Fruit fly (Drosophila melanogaster) whole organism, embryonic: ENCODE measurements around the gene CG10752.

Source experiments
- Ada2b ChIP-seq: fragments of 200-800 bp; sonication (Bioruptor generic); IDR thresholded peaks from 2 replicates; pipeline ENCODE4 v1.3.6; 2022; ENCODE audit warnings: missing biosample characterization, missing genetic modification characterization
- Antp ChIP-seq: fragments of 200-800 bp; sonication (Bioruptor generic); optimal IDR thresholded peaks from 3 replicates; lab custom pipeline; 2016; ENCODE audit warnings: missing biosample characterization, missing genetic modification characterization
- BEAF-32 ChIP-seq: fragments of 200-800 bp; sonication (Bioruptor generic); optimal IDR thresholded peaks from 3 replicates; lab custom pipeline; 2017; ENCODE audit warnings: missing biosample characterization, missing genetic modification characterization, mild to moderate bottlenecking, moderate library complexity, missing genetic modification reagents
- Blimp-1 ChIP-seq: fragments of 200-800 bp; sonication (Bioruptor generic); optimal IDR thresholded peaks from 3 replicates; lab custom pipeline; 2018; ENCODE audit warnings: missing biosample characterization, missing genetic modification characterization, mild to moderate bottlenecking, moderate library complexity, missing genetic modification reagents
- CG10543 ChIP-seq: fragments of 200-800 bp; sonication (Bioruptor generic); optimal IDR thresholded peaks from 3 replicates; lab custom pipeline; 2017; ENCODE audit warnings: missing biosample characterization, mild to moderate bottlenecking, missing genetic modification characterization, moderate library complexity
- CG12219 ChIP-seq: fragments of 200-800 bp; sonication (Bioruptor generic); optimal IDR thresholded peaks from 3 replicates; lab custom pipeline; 2018; ENCODE audit warnings: missing biosample characterization, mild to moderate bottlenecking, missing genetic modification characterization
- CG13123 ChIP-seq: fragments of 200-800 bp; sonication (Bioruptor generic); optimal IDR thresholded peaks from 2 replicates; lab custom pipeline; 2016; ENCODE audit warnings: missing biosample characterization, missing genetic modification characterization
- CG17568 ChIP-seq: fragments of 200-800 bp; sonication (Bioruptor generic); optimal IDR thresholded peaks from 2 replicates; lab custom pipeline; 2018; ENCODE audit warnings: missing biosample characterization, mild to moderate bottlenecking, missing genetic modification characterization, moderate library complexity
- CG31388 ChIP-seq: fragments of 200-800 bp; sonication (Bioruptor generic); optimal IDR thresholded peaks from 2 replicates; lab custom pipeline; 2016; ENCODE audit warnings: missing biosample characterization, missing genetic modification characterization
- CG32772 ChIP-seq: fragments of 200-800 bp; sonication (Bioruptor generic); IDR thresholded peaks from 2 replicates; pipeline ENCODE4 v1.3.6; 2022; ENCODE audit warnings: missing biosample characterization, missing genetic modification characterization
- CG34376 ChIP-seq: fragments of 200-800 bp; sonication (Bioruptor generic); optimal IDR thresholded peaks from 2 replicates; lab custom pipeline; 2018; ENCODE audit warnings: missing biosample characterization, mild to moderate bottlenecking, missing genetic modification characterization
- CG3726 ChIP-seq: fragments of 200-800 bp; sonication (Bioruptor generic); IDR thresholded peaks from 3 replicates; pipeline ENCODE4, ENCODE4 v1.3.6; 2022; ENCODE audit warnings: missing biosample characterization, missing genetic modification characterization
- CG3995 ChIP-seq: fragments of 200-800 bp; sonication (Bioruptor generic); optimal IDR thresholded peaks from 3 replicates; lab custom pipeline; 2016; ENCODE audit warnings: missing biosample characterization, missing genetic modification characterization
- CG4424 ChIP-seq: fragments of 200-800 bp; sonication (Bioruptor generic); optimal IDR thresholded peaks from 3 replicates; lab custom pipeline; 2016; ENCODE audit warnings: missing biosample characterization, missing genetic modification characterization
- CG4617 ChIP-seq: fragments of 200-800 bp; sonication (Bioruptor generic); optimal IDR thresholded peaks from 3 replicates; lab custom pipeline; 2016; ENCODE audit warnings: missing biosample characterization, missing genetic modification characterization, borderline replicate concordance
- CG6813 ChIP-seq: fragments of 200-800 bp; sonication (Bioruptor generic); optimal IDR thresholded peaks from 2 replicates; lab custom pipeline; 2017; ENCODE audit warnings: missing biosample characterization, missing genetic modification characterization, mild to moderate bottlenecking, moderate library complexity, missing genetic modification reagents
- CG7786 ChIP-seq: fragments of 200-800 bp; sonication (Bioruptor generic); optimal IDR thresholded peaks from 2 replicates; lab custom pipeline; 2016; ENCODE audit warnings: missing biosample characterization, missing genetic modification characterization
- CG8281 ChIP-seq: fragments of 200-800 bp; sonication (Bioruptor generic); optimal IDR thresholded peaks from 2 replicates; lab custom pipeline; 2018; ENCODE audit warnings: missing biosample characterization, mild to moderate bottlenecking, missing genetic modification characterization, moderate library complexity
- CG8359 ChIP-seq: fragments of 200-800 bp; sonication (Bioruptor generic); optimal IDR thresholded peaks from 2 replicates; lab custom pipeline; 2017; ENCODE audit warnings: missing biosample characterization, mild to moderate bottlenecking, missing genetic modification characterization, borderline replicate concordance
- CTCF ChIP-seq: fragments of 200-800 bp; sonication (Bioruptor generic); optimal IDR thresholded peaks from 2 replicates; lab custom pipeline; 2017; ENCODE audit warnings: missing biosample characterization, mild to moderate bottlenecking, missing genetic modification characterization, moderate library complexity
- D19A ChIP-seq: fragments of 200-800 bp; optimal IDR thresholded peaks from 3 replicates; lab custom pipeline; 2019; ENCODE audit warnings: missing biosample characterization, mild to moderate bottlenecking, missing genetic modification characterization, moderate library complexity
- Dfd ChIP-seq, 2 experiments: fragments of >200 bp; optimal IDR thresholded peaks; 2 replicates each; lab custom pipeline; 2017; ENCODE audit warnings: missing biosample characterization in 2 of 2, missing genetic modification characterization in 2 of 2
- Dp ChIP-seq: fragments of 200-800 bp; sonication (Bioruptor generic); optimal IDR thresholded peaks from 2 replicates; lab custom pipeline; 2018; ENCODE audit warnings: missing biosample characterization, mild to moderate bottlenecking, missing genetic modification characterization, moderate library complexity
- Gsc ChIP-seq: fragments of 200-800 bp; sonication (Bioruptor generic); IDR thresholded peaks from 2 replicates; pipeline ENCODE4 v1.3.6; 2022; ENCODE audit warnings: missing biosample characterization, missing genetic modification characterization
- HLH54F ChIP-seq: fragments of 200-800 bp; sonication (Bioruptor generic); optimal IDR thresholded peaks from 3 replicates; lab custom pipeline; 2016; ENCODE audit warnings: missing biosample characterization, missing genetic modification characterization
- Hmr ChIP-seq: fragments of 200-800 bp; sonication (Bioruptor generic); optimal IDR thresholded peaks from 3 replicates; lab custom pipeline; 2017; ENCODE audit warnings: mild to moderate bottlenecking, missing biosample characterization, missing genetic modification reagents, missing genetic modification characterization
- MTF-1 ChIP-seq: fragments of 200-800 bp; sonication (Bioruptor generic); optimal IDR thresholded peaks from 2 replicates; lab custom pipeline; 2018; ENCODE audit warnings: missing biosample characterization, mild to moderate bottlenecking, missing genetic modification characterization, borderline replicate concordance
- Stat92E ChIP-seq, 3 experiments: fragments of >200 bp in 2 of 3; fragments of 200-800 bp in 1 of 3; sonication (Bioruptor generic) in 1 of 3; optimal IDR thresholded peaks; 2 replicates each; lab custom pipeline; 2017 to 2019; ENCODE audit warnings: missing biosample characterization in 3 of 3, missing genetic modification characterization in 3 of 3, mild to moderate bottlenecking in 1 of 3, moderate library complexity in 1 of 3
- Trl ChIP-seq, 3 experiments: fragments of >200 bp in 2 of 3; fragments of 200-800 bp in 1 of 3; sonication (Bioruptor generic) in 1 of 3; optimal IDR thresholded peaks; 2 replicates in 1 of 3; 3 replicates in 2 of 3; lab custom pipeline; 2016 to 2017; ENCODE audit warnings: missing biosample characterization in 1 of 3, missing genetic modification characterization in 1 of 3
- danr ChIP-seq: fragments of 200-800 bp; sonication (Bioruptor generic); IDR thresholded peaks from 2 replicates; pipeline ENCODE4 v1.3.6; 2022; ENCODE audit warnings: missing biosample characterization, missing genetic modification characterization
- esg ChIP-seq: fragments of 200-800 bp; sonication (Bioruptor generic); conservative IDR thresholded peaks from 2 replicates; pipeline ENCODE4 v1.3.6; 2022; ENCODE audit warnings: missing biosample characterization, missing genetic modification characterization
- eyg ChIP-seq: fragments of 200-800 bp; sonication (Bioruptor generic); optimal IDR thresholded peaks from 3 replicates; lab custom pipeline; 2016; ENCODE audit warnings: missing biosample characterization, missing genetic modification characterization
- fd3F ChIP-seq: fragments of 200-800 bp; sonication (Bioruptor generic); optimal IDR thresholded peaks from 2 replicates; lab custom pipeline; 2018; ENCODE audit warnings: missing biosample characterization, mild to moderate bottlenecking, missing genetic modification characterization, moderate library complexity
- fd96Cb ChIP-seq: fragments of 200-800 bp; sonication (Bioruptor generic); optimal IDR thresholded peaks from 2 replicates; lab custom pipeline; 2018; ENCODE audit warnings: missing biosample characterization, mild to moderate bottlenecking, missing genetic modification characterization, moderate library complexity
- ftz-f1 ChIP-seq: fragments of 200-800 bp; sonication (Bioruptor generic); optimal IDR thresholded peaks from 2 replicates; lab custom pipeline; 2016; ENCODE audit warnings: missing biosample characterization, missing genetic modification characterization
- gsb ChIP-seq: fragments of 200-800 bp; sonication (Bioruptor generic); IDR thresholded peaks from 2 replicates; pipeline ENCODE4 v1.3.6; 2022; ENCODE audit warnings: missing biosample characterization, missing genetic modification characterization
- h ChIP-seq: fragments of >200 bp; optimal IDR thresholded peaks from 2 replicates; lab custom pipeline; 2017
- ind ChIP-seq: fragments of 200-800 bp; sonication (Bioruptor generic); optimal IDR thresholded peaks from 3 replicates; lab custom pipeline; 2016; ENCODE audit warnings: missing biosample characterization, missing genetic modification characterization
- insv ChIP-seq, 2 experiments: fragments of 200-800 bp; sonication (Bioruptor generic); optimal IDR thresholded peaks; 3 replicates each; lab custom pipeline; 2016 to 2018; ENCODE audit warnings: missing biosample characterization in 2 of 2, missing genetic modification characterization in 2 of 2
- lilli ChIP-seq: fragments of 200-800 bp; sonication (Bioruptor generic); optimal IDR thresholded peaks from 3 replicates; lab custom pipeline; 2016; ENCODE audit warnings: missing biosample characterization, missing genetic modification characterization
- otp ChIP-seq: fragments of 200-800 bp; sonication (Bioruptor generic); IDR thresholded peaks from 3 replicates; pipeline ENCODE4, ENCODE4 v1.3.6; 2022; ENCODE audit warnings: missing biosample characterization, missing genetic modification characterization
- pb ChIP-seq: fragments of 200-800 bp; sonication (Bioruptor generic); optimal IDR thresholded peaks from 3 replicates; lab custom pipeline; 2016; ENCODE audit warnings: missing biosample characterization, missing genetic modification characterization
- slbo ChIP-seq: fragments of 200-800 bp; sonication (Bioruptor generic); IDR thresholded peaks from 2 replicates; pipeline ENCODE4 v1.3.6; 2022; ENCODE audit warnings: missing biosample characterization, missing genetic modification characterization
- ssp ChIP-seq: fragments of 200-800 bp; sonication (Bioruptor generic); IDR thresholded peaks from 2 replicates; pipeline ENCODE4 v1.3.6; 2022; ENCODE audit warnings: missing biosample characterization, missing genetic modification characterization
- tio ChIP-seq: fragments of 200-800 bp; sonication (Bioruptor generic); optimal IDR thresholded peaks from 2 replicates; lab custom pipeline; 2017; ENCODE audit warnings: missing biosample characterization, missing genetic modification characterization, inconsistent platforms
- tna ChIP-seq: fragments of 200-800 bp; sonication (Bioruptor generic); IDR thresholded peaks from 2 replicates; pipeline ENCODE4 v1.3.6; 2022; ENCODE audit warnings: missing biosample characterization, missing genetic modification characterization; ENCODE audit not compliant: partially characterized antibody
- unpg ChIP-seq: fragments of 200-800 bp; sonication (Bioruptor generic); optimal IDR thresholded peaks from 3 replicates; lab custom pipeline; 2018; ENCODE audit warnings: missing biosample characterization, mild to moderate bottlenecking, missing genetic modification characterization, moderate library complexity
- wdn ChIP-seq: fragments of 200-800 bp; sonication (Bioruptor generic); IDR thresholded peaks from 2 replicates; pipeline ENCODE4 v1.3.6; 2022; ENCODE audit warnings: missing biosample characterization, missing genetic modification characterization
- wor ChIP-seq: fragments of 200-800 bp; sonication (Bioruptor generic); IDR thresholded peaks from 2 replicates; pipeline ENCODE4 v1.3.6; 2022; ENCODE audit warnings: missing biosample characterization, missing genetic modification characterization

The CG10752 gene

dm6 chr3L:12913609-12914266 lies 40.7 kb downstream of the CG10752 start, which contains the start of gene CG32115 (continued):
- peak; percentile 92 for TF ChIP-seq CG7786 (GFP tag; lab: Kevin White, UChicago)
- TF ChIP-seq Hmr (GFP tag; lab: Kevin White, UChicago), result peak; percentile 95
- peak; percentile 90 for TF ChIP-seq CG3726 (GFP tag; lab: Robert Waterston, UW)
- peak; percentile 86 for TF ChIP-seq wor
- TF ChIP-seq pb (GFP tag; lab: Kevin White, UChicago), result peak; percentile 76
- peak; percentile 88 for TF ChIP-seq CG34376 (GFP tag; lab: Kevin White, UChicago)
- peak; percentile 76 for TF ChIP-seq CG8281
- no peak for TF ChIP-seq Dp
- TF ChIP-seq esg (GFP tag; lab: Robert Waterston, UW), result peak; percentile 91
- peak; percentile 13 for TF ChIP-seq BEAF-32
- peak; percentile 90 for TF ChIP-seq HLH54F (GFP tag; lab: Kevin White, UChicago)
- peak; percentile 97 for TF ChIP-seq fd3F (GFP tag; lab: Kevin White, UChicago)
- TF ChIP-seq D19A (tag; lab: Kevin White, UChicago), result peak; percentile 89
- TF ChIP-seq Dfd (GFP tag; optimal IDR thresholded peaks at IDR 0.05; lab: Kevin White, UChicago), result no peak
- peak; percentile 86 for TF ChIP-seq ssp (GFP tag; lab: Robert Waterston, UW)
- TF ChIP-seq Gsc, result peak; percentile 80
- TF ChIP-seq CG13123 (GFP tag; lab: Kevin White, UChicago), result peak; percentile 73
- TF ChIP-seq wdn, result peak; percentile 95
- TF ChIP-seq CG10543, result no peak
- TF ChIP-seq CG4617 (GFP tag; lab: Kevin White, UChicago), result peak; percentile 70
- peak; percentile 82 for TF ChIP-seq Antp (GFP tag; lab: Kevin White, UChicago)
- TF ChIP-seq CG12219, result peak; percentile 93
- peak; percentile 96 for TF ChIP-seq ind (GFP tag; lab: Kevin White, UChicago)
- no peak for TF ChIP-seq tna (GFP tag; lab: Robert Waterston, UW)
- TF ChIP-seq fd96Cb (tag; lab: Kevin White, UChicago), result peak; percentile 94
- TF ChIP-seq MTF-1 (GFP tag; lab: Kevin White, UChicago), result peak; percentile 78
- peak; percentile 55 to 82 for TF ChIP-seq Trl (optimal IDR thresholded peaks at IDR 0.05; lab: Kevin White, UChicago)
- peak; percentile 74 for TF ChIP-seq Trl (GFP tag; optimal IDR thresholded peaks at IDR 0.05; lab: Kevin White, UChicago)
- peak; percentile 98 for TF ChIP-seq slbo
- TF ChIP-seq CG3995 (GFP tag; lab: Kevin White, UChicago), result peak; percentile 79
- TF ChIP-seq CG17568 (GFP tag; lab: Kevin White, UChicago), result peak; percentile 85
- TF ChIP-seq CG32772, result peak; percentile 93
- TF ChIP-seq CTCF (GFP tag; lab: Kevin White, UChicago), result peak; percentile 42
- TF ChIP-seq Stat92E (GFP tag; optimal IDR thresholded peaks at IDR 0.05; lab: Kevin White, UChicago), result no peak
- no peak for TF ChIP-seq insv (GFP tag; optimal IDR thresholded peaks at IDR 0.05; lab: Kevin White, UChicago)
- TF ChIP-seq gsb (GFP tag; lab: Robert Waterston, UW), result peak; percentile 93
- TF ChIP-seq Ada2b, result peak; percentile 94
- peak; percentile 79 for TF ChIP-seq otp (GFP tag; lab: Robert Waterston, UW)
- peak; percentile 41 for TF ChIP-seq ftz-f1
- peak; percentile 96 for TF ChIP-seq unpg (GFP tag; lab: Kevin White, UChicago)
- peak; percentile 91 for TF ChIP-seq CG4424 (GFP tag; lab: Kevin White, UChicago)
- TF ChIP-seq CG8359, result peak; percentile 73
- TF ChIP-seq Blimp-1, result peak; percentile 89
- TF ChIP-seq lilli (GFP tag; lab: Kevin White, UChicago), result peak; percentile 95
- TF ChIP-seq danr (GFP tag; lab: Robert Waterston, UW), result peak; percentile 93; the same call in 1 of the 2 replicates
- peak; percentile 82 for TF ChIP-seq eyg (GFP tag; lab: Kevin White, UChicago)
- peak; percentile 91 for TF ChIP-seq tio
- peak; percentile 80 for TF ChIP-seq CG6813 (GFP tag; lab: Kevin White, UChicago)
- TF ChIP-seq h (lab: Kevin White, UChicago), result no peak
- peak; percentile 71 for TF ChIP-seq CG31388 (GFP tag; lab: Kevin White, UChicago)
